Worm (Caenorhabditis elegans) whole organism, young adult: ENCODE measurements around the gene Y56A3A.2.

Experiments used
- B0019.2 ChIP-seq: fragments of 200-800 bp; sonication (Bioruptor generic); conservative IDR thresholded peaks from 2 replicates; pipeline ENCODE4 v1.3.6; 2022; ENCODE audit warnings: missing genetic modification reagents, missing genetic modification characterization, missing compliant biosample characterization
- B0035.1 ChIP-seq: sonication (generic microtip); optimal IDR thresholded peaks from 2 replicates; lab custom pipeline; 2016; ENCODE audit warnings: missing genetic modification characterization, mild to moderate bottlenecking, missing compliant biosample characterization, missing genotype, missing genetic modification reagents
- B0261.1 ChIP-seq: sonication (generic microtip); optimal IDR thresholded peaks from 2 replicates; lab custom pipeline; 2016; ENCODE audit warnings: mild to moderate bottlenecking, missing genetic modification characterization, moderate library complexity, missing compliant biosample characterization
- B0336.3 ChIP-seq: fragments of 200-800 bp; sonication (Bioruptor generic); IDR thresholded peaks from 2 replicates; pipeline ENCODE4 v1.3.6; 2022; ENCODE audit warnings: missing genetic modification characterization, missing compliant biosample characterization
- C06A6.2 ChIP-seq: fragments of 200-800 bp; sonication (Bioruptor generic); conservative IDR thresholded peaks from 2 replicates; pipeline ENCODE4 v1.3.6; 2022; ENCODE audit warnings: missing genetic modification characterization, missing compliant biosample characterization
- D2030.7 ChIP-seq: fragments of 200-800 bp; sonication (Bioruptor generic); IDR thresholded peaks from 2 replicates; pipeline ENCODE4 v1.3.6; 2022; ENCODE audit warnings: missing genetic modification reagents, missing genetic modification characterization, missing compliant biosample characterization
- F10E7.11 ChIP-seq: sonication (generic microtip); optimal IDR thresholded peaks from 2 replicates; lab custom pipeline; 2017; ENCODE audit warnings: mild to moderate bottlenecking, missing genetic modification characterization, moderate library complexity, missing compliant biosample characterization
- F23B12.7 ChIP-seq: sonication (generic microtip); optimal IDR thresholded peaks from 2 replicates; lab custom pipeline; 2017; ENCODE audit warnings: missing genetic modification characterization, mild to moderate bottlenecking, missing compliant biosample characterization, antibody characterized with exemption, moderate library complexity; ENCODE audit not compliant: insufficient read depth
- F37B4.10 ChIP-seq: fragments of 200-800 bp; sonication (Bioruptor generic); IDR thresholded peaks from 2 replicates; pipeline ENCODE4 v1.3.6; 2022; ENCODE audit warnings: missing genetic modification characterization, missing compliant biosample characterization
- F57A8.1 ChIP-seq: fragments of 200-800 bp; sonication (Bioruptor generic); optimal IDR thresholded peaks from 2 replicates; lab custom pipeline; 2018; ENCODE audit warnings: mild to moderate bottlenecking, missing genetic modification characterization, moderate library complexity, missing compliant biosample characterization
- F57C9.4 ChIP-seq: sonication (generic microtip); optimal IDR thresholded peaks from 2 replicates; lab custom pipeline; 2017; ENCODE audit warnings: mild to moderate bottlenecking, missing genetic modification characterization, missing compliant biosample characterization
- K11D2.4 ChIP-seq: fragments of 200-800 bp; sonication (Bioruptor generic); IDR thresholded peaks from 2 replicates; pipeline ENCODE4 v1.3.6; 2022; ENCODE audit warnings: missing genetic modification reagents, missing genetic modification characterization, missing compliant biosample characterization
- K12H6.12 ChIP-seq: fragments of 200-800 bp; sonication (Bioruptor generic); optimal IDR thresholded peaks from 2 replicates; lab custom pipeline; 2018; ENCODE audit warnings: mild to moderate bottlenecking, missing genetic modification characterization, missing compliant biosample characterization
- T07F8.4 ChIP-seq: sonication (generic microtip); optimal IDR thresholded peaks from 2 replicates; lab custom pipeline; 2016; ENCODE audit warnings: mild to moderate bottlenecking, missing genetic modification characterization, moderate library complexity, missing compliant biosample characterization
- Y53F4B.3 ChIP-seq: fragments of 200-800 bp; sonication (Bioruptor generic); IDR thresholded peaks from 2 replicates; pipeline ENCODE4 v1.3.6; 2022; ENCODE audit warnings: missing genetic modification reagents, missing genetic modification characterization, missing compliant biosample characterization
- akir-1 ChIP-seq: fragments of 200-800 bp; sonication (Bioruptor generic); optimal IDR thresholded peaks from 2 replicates; lab custom pipeline; 2018; ENCODE audit warnings: mild to moderate bottlenecking, missing genetic modification characterization, moderate library complexity, missing compliant biosample characterization
- atf-7 ChIP-seq: sonication (generic microtip); optimal IDR thresholded peaks from 2 replicates; lab custom pipeline; 2017; ENCODE audit warnings: mild to moderate bottlenecking, missing genetic modification characterization, missing compliant biosample characterization
- cebp-2 ChIP-seq: fragments of 200-800 bp; sonication (Bioruptor generic); IDR thresholded peaks from 2 replicates; pipeline ENCODE4 v1.3.6; 2022; ENCODE audit warnings: missing genetic modification characterization, missing compliant biosample characterization
- ceh-100 ChIP-seq: fragments of 200-800 bp; sonication (Bioruptor generic); IDR thresholded peaks from 2 replicates; pipeline ENCODE4 v1.3.6; 2022; ENCODE audit warnings: missing genetic modification reagents, missing genetic modification characterization, missing compliant biosample characterization
- ceh-58 ChIP-seq: fragments of 200-800 bp; sonication (Bioruptor generic); IDR thresholded peaks from 2 replicates; pipeline ENCODE4 v1.3.6; 2022; ENCODE audit warnings: missing genetic modification characterization, missing compliant biosample characterization
- dpff-1 ChIP-seq: sonication (generic microtip); optimal IDR thresholded peaks from 2 replicates; lab custom pipeline; 2017; ENCODE audit warnings: mild to moderate bottlenecking, missing genetic modification characterization, missing compliant biosample characterization
- egl-18 ChIP-seq: fragments of 200-800 bp; sonication (Bioruptor generic); IDR thresholded peaks from 2 replicates; pipeline ENCODE4 v1.3.6; 2022; ENCODE audit warnings: missing genetic modification reagents, missing genetic modification characterization, missing compliant biosample characterization
- egl-44 ChIP-seq: fragments of 200-800 bp; sonication (Bioruptor generic); IDR thresholded peaks from 2 replicates; pipeline ENCODE4 v1.3.6; 2022; ENCODE audit warnings: missing genetic modification reagents, missing genetic modification characterization, missing compliant biosample characterization
- ets-4 ChIP-seq: fragments of 200-800 bp; sonication (Bioruptor generic); optimal IDR thresholded peaks from 2 replicates; lab custom pipeline; 2018; ENCODE audit warnings: mild to moderate bottlenecking, missing genetic modification characterization, missing compliant biosample characterization
- fkh-3 ChIP-seq: sonication (generic microtip); optimal IDR thresholded peaks from 2 replicates; lab custom pipeline; 2016; ENCODE audit warnings: mild to moderate bottlenecking, missing genetic modification characterization, missing compliant biosample characterization
- him-1 ChIP-seq: sonication (generic microtip); optimal IDR thresholded peaks from 2 replicates; lab custom pipeline; 2016; ENCODE audit warnings: missing genotype, missing genetic modification reagents, missing genetic modification characterization, missing compliant biosample characterization
- hrde-1 ChIP-seq: sonication (generic microtip); optimal IDR thresholded peaks from 2 replicates; lab custom pipeline; 2016; ENCODE audit warnings: missing genetic modification characterization, mild to moderate bottlenecking, missing compliant biosample characterization, moderate library complexity, missing genotype, missing genetic modification reagents, borderline replicate concordance
- let-526 ChIP-seq: fragments of 200-800 bp; sonication (Bioruptor generic); IDR thresholded peaks from 2 replicates; pipeline ENCODE4 v1.3.6; 2022; ENCODE audit warnings: missing genetic modification reagents, missing genetic modification characterization, missing compliant biosample characterization
- lin-26 ChIP-seq: fragments of 200-800 bp; sonication (Bioruptor generic); IDR thresholded peaks from 2 replicates; pipeline ENCODE4 v1.3.6; 2022; ENCODE audit warnings: missing genetic modification reagents, missing genetic modification characterization, missing compliant biosample characterization
- lin-40 ChIP-seq: sonication (generic microtip); optimal IDR thresholded peaks from 2 replicates; lab custom pipeline; 2016; ENCODE audit warnings: missing genetic modification characterization, mild to moderate bottlenecking, missing compliant biosample characterization, missing genotype, missing genetic modification reagents
- lin-54 ChIP-seq: fragments of 200-800 bp; sonication (Bioruptor generic); optimal IDR thresholded peaks from 2 replicates; lab custom pipeline; 2018; ENCODE audit warnings: mild to moderate bottlenecking, missing genetic modification characterization, missing compliant biosample characterization
- lir-1 ChIP-seq: fragments of 200-800 bp; sonication (Bioruptor generic); conservative IDR thresholded peaks from 2 replicates; pipeline ENCODE4 v1.3.6; 2022; ENCODE audit warnings: missing genetic modification reagents, missing genetic modification characterization, missing compliant biosample characterization
- lsy-27 ChIP-seq: sonication (generic microtip); optimal IDR thresholded peaks from 2 replicates; lab custom pipeline; 2017; ENCODE audit warnings: missing genetic modification characterization, mild to moderate bottlenecking, missing compliant biosample characterization, antibody characterized with exemption, missing genotype, borderline replicate concordance; ENCODE audit not compliant: insufficient read depth
- madf-10 ChIP-seq: sonication (generic microtip); optimal IDR thresholded peaks from 2 replicates; lab custom pipeline; 2016; ENCODE audit warnings: mild to moderate bottlenecking, missing genetic modification characterization, missing compliant biosample characterization
- madf-8 ChIP-seq: fragments of 200-800 bp; sonication (Bioruptor generic); conservative IDR thresholded peaks from 2 replicates; pipeline ENCODE4 v1.3.6; 2022; ENCODE audit warnings: missing genetic modification reagents, missing genetic modification characterization, missing compliant biosample characterization
- mel-28 ChIP-seq: sonication (generic microtip); optimal IDR thresholded peaks from 2 replicates; lab custom pipeline; 2016; ENCODE audit warnings: borderline replicate concordance, mild to moderate bottlenecking, missing genetic modification characterization, missing compliant biosample characterization
- mes-4 ChIP-seq: sonication (generic microtip); optimal IDR thresholded peaks from 2 replicates; lab custom pipeline; 2016; ENCODE audit warnings: missing genotype, missing genetic modification characterization, missing compliant biosample characterization
- mxl-1 ChIP-seq: sonication (generic microtip); optimal IDR thresholded peaks from 2 replicates; lab custom pipeline; 2016; ENCODE audit warnings: missing genetic modification characterization, missing compliant biosample characterization
- nfya-1 ChIP-seq: sonication (generic microtip); optimal IDR thresholded peaks from 2 replicates; lab custom pipeline; 2017; ENCODE audit warnings: antibody characterized with exemption, missing compliant biosample characterization, missing genetic modification characterization, borderline replicate concordance; ENCODE audit not compliant: insufficient read depth
- nfya-2 ChIP-seq: fragments of 200-800 bp; sonication (Bioruptor generic); IDR thresholded peaks from 2 replicates; pipeline ENCODE4 v1.3.6; 2022; ENCODE audit warnings: missing genetic modification reagents, missing genetic modification characterization, missing compliant biosample characterization
- nhr-179 ChIP-seq: sonication (generic microtip); optimal IDR thresholded peaks from 2 replicates; lab custom pipeline; 2016; ENCODE audit warnings: mild to moderate bottlenecking, missing genetic modification characterization, missing compliant biosample characterization
- nhr-27 ChIP-seq: fragments of 200-800 bp; sonication (Bioruptor generic); optimal IDR thresholded peaks from 2 replicates; lab custom pipeline; 2018; ENCODE audit warnings: mild to moderate bottlenecking, missing genetic modification characterization, moderate library complexity, missing compliant biosample characterization
- nhr-80 ChIP-seq: sonication (generic microtip); optimal IDR thresholded peaks from 2 replicates; lab custom pipeline; 2016; ENCODE audit warnings: missing genetic modification characterization, missing compliant biosample characterization
- rec-8 ChIP-seq, 2 experiments: sonication (generic microtip); optimal IDR thresholded peaks; 2 replicates each; lab custom pipeline; 2016; ENCODE audit warnings: mild to moderate bottlenecking in 2 of 2, missing genetic modification characterization in 2 of 2, missing genetic modification reagents in 2 of 2, missing genotype in 2 of 2, missing biosample characterization in 1 of 2, missing compliant biosample characterization in 1 of 2, moderate library complexity in 1 of 2
- repo-1 ChIP-seq: sonication (generic microtip); optimal IDR thresholded peaks from 2 replicates; lab custom pipeline; 2017; ENCODE audit warnings: mild to moderate bottlenecking, missing genetic modification characterization, missing compliant biosample characterization
- sea-2 ChIP-seq: fragments of 200-800 bp; sonication (Bioruptor generic); IDR thresholded peaks from 2 replicates; pipeline ENCODE4 v1.3.6; 2022; ENCODE audit warnings: missing genetic modification characterization, missing compliant biosample characterization
- somi-1 ChIP-seq: fragments of 200-800 bp; sonication (Bioruptor generic); optimal IDR thresholded peaks from 2 replicates; lab custom pipeline; 2018; ENCODE audit warnings: mild to moderate bottlenecking, missing genetic modification characterization, missing compliant biosample characterization
- tbx-9 ChIP-seq: sonication (generic microtip); optimal IDR thresholded peaks from 2 replicates; lab custom pipeline; 2016; ENCODE audit warnings: borderline replicate concordance, missing genetic modification characterization, inconsistent platforms, missing compliant biosample characterization
- ztf-28 ChIP-seq: fragments of 200-800 bp; sonication (Bioruptor generic); IDR thresholded peaks from 2 replicates; pipeline ENCODE4 v1.3.6; 2022; ENCODE audit warnings: missing genetic modification reagents, missing genetic modification characterization, missing compliant biosample characterization

The Y56A3A.2 gene

ce11 chrIII:11825654-11826053 is 36.4 kb downstream of the Y56A3A.2 start (continued):
- TF ChIP-seq nfya-2 = no peak
- TF ChIP-seq nfya-1 (tag; lab: Kevin White, UChicago) = no peak
- TF ChIP-seq sea-2 = no peak
- TF ChIP-seq K12H6.12 (tag; lab: Kevin White, UChicago) = peak; percentile 62
- no peak for TF ChIP-seq F37B4.10
- no peak for TF ChIP-seq T07F8.4 (tag; lab: Kevin White, UChicago)
- TF ChIP-seq lin-26 (GFP tag; lab: Robert Waterston, UW) = no peak
- TF ChIP-seq B0336.3 = no peak
- TF ChIP-seq Y53F4B.3 (GFP tag; lab: Robert Waterston, UW) = no peak
- TF ChIP-seq F57C9.4 (tag; lab: Kevin White, UChicago) = no peak
- no peak for TF ChIP-seq B0035.1
- TF ChIP-seq ceh-58 (GFP tag; lab: Robert Waterston, UW) = no peak
- no peak for TF ChIP-seq cebp-2 (GFP tag; lab: Robert Waterston, UW)
- TF ChIP-seq egl-44 = no peak
- TF ChIP-seq madf-8 = no peak
- peak; percentile 14 for TF ChIP-seq lin-40 (tag; lab: Kevin White, UChicago)
- no peak for TF ChIP-seq lir-1 (GFP tag; lab: Robert Waterston, UW)
- no peak for TF ChIP-seq madf-10
- no peak for TF ChIP-seq B0261.1 (tag; lab: Kevin White, UChicago)
- no peak for TF ChIP-seq dpff-1 (tag; lab: Kevin White, UChicago)
- no peak for TF ChIP-seq mxl-1
- TF ChIP-seq lsy-27 (tag; lab: Kevin White, UChicago) = no peak
- no peak for TF ChIP-seq nhr-179 (tag; lab: Kevin White, UChicago)
- peak; percentile 70 for TF ChIP-seq ceh-100
- TF ChIP-seq ets-4 (GFP tag; lab: Kevin White, UChicago) = no peak
- no peak for TF ChIP-seq him-1 (tag; lab: Kevin White, UChicago)
- TF ChIP-seq tbx-9 (tag; lab: Kevin White, UChicago) = no peak
- TF ChIP-seq F10E7.11 = no peak
- peak; percentile 55 for TF ChIP-seq lin-54 (GFP tag; lab: Kevin White, UChicago)
- no peak for TF ChIP-seq ztf-28 (GFP tag; lab: Robert Waterston, UW)
- no peak for TF ChIP-seq mes-4 (tag; lab: Kevin White, UChicago)
- TF ChIP-seq somi-1 (GFP tag; lab: Kevin White, UChicago) = no peak
- no peak for TF ChIP-seq hrde-1 (tag; lab: Kevin White, UChicago)
- TF ChIP-seq repo-1 (tag; lab: Kevin White, UChicago) = no peak
- TF ChIP-seq rec-8 (tag; optimal IDR thresholded peaks at IDR 0.05; lab: Kevin White, UChicago) = no peak
- TF ChIP-seq mel-28 (tag; lab: Kevin White, UChicago) = no peak
- TF ChIP-seq D2030.7 (GFP tag; lab: Robert Waterston, UW) = no peak
- TF ChIP-seq fkh-3 (tag; lab: Kevin White, UChicago) = no peak
- TF ChIP-seq nhr-80 (tag; lab: Kevin White, UChicago) = peak; percentile 56
- 0 out of 2 replicates have a peak, but pooled peaks have one; percentile 58 for TF ChIP-seq egl-18 (GFP tag; lab: Robert Waterston, UW)
- TF ChIP-seq atf-7 (tag; lab: Kevin White, UChicago) = no peak
- TF ChIP-seq let-526 (GFP tag; lab: Robert Waterston, UW) = no peak
- TF ChIP-seq nhr-27 (tag; lab: Kevin White, UChicago) = no peak
- no peak for TF ChIP-seq B0019.2 (GFP tag; lab: Robert Waterston, UW)
- TF ChIP-seq F23B12.7 (tag; lab: Kevin White, UChicago) = peak; percentile 72
- TF ChIP-seq C06A6.2 (GFP tag; lab: Robert Waterston, UW) = no peak
- TF ChIP-seq akir-1 (GFP tag; lab: Kevin White, UChicago) = no peak
- no peak for TF ChIP-seq F57A8.1
- TF ChIP-seq K11D2.4 (GFP tag; lab: Robert Waterston, UW) = no peak
